Fruit fly (Drosophila melanogaster) Kc167 (cell line): ENCODE data around the gene Coq2.

Experiments used
- Myc ChIP-seq: fragments of >200 bp; optimal IDR thresholded peaks from 2 replicates; lab custom pipeline; 2017; ENCODE audit warnings: missing external identifiers
- Sin3A ChIP-seq: fragments of >200 bp; optimal IDR thresholded peaks from 2 replicates; lab custom pipeline; 2018; ENCODE audit warnings: missing external identifiers
- h ChIP-seq: fragments of >200 bp; optimal IDR thresholded peaks from 3 replicates; lab custom pipeline; 2018; ENCODE audit warnings: missing external identifiers
- insv ChIP-seq: fragments of >200 bp; optimal IDR thresholded peaks from 3 replicates; lab custom pipeline; 2018; ENCODE audit warnings: missing external identifiers
- psq ChIP-seq: fragments of >200 bp; optimal IDR thresholded peaks from 2 replicates; lab custom pipeline; 2017; ENCODE audit warnings: missing external identifiers
- ttk ChIP-seq: sonication (Bioruptor generic); optimal IDR thresholded peaks from 2 replicates; lab custom pipeline; 2017; ENCODE audit warnings: missing external identifiers

- no peak for TF ChIP-seq Myc
- no peak for TF ChIP-seq insv
- TF ChIP-seq Sin3A (lab: Kevin White, UChicago): no peak
- no peak for TF ChIP-seq h (lab: Kevin White, UChicago)
- no peak for TF ChIP-seq psq (lab: Kevin White, UChicago)
- no peak for TF ChIP-seq ttk (lab: Kevin White, UChicago)
Observed at dm6 chr3R:8288790-8289189, 27.6 kb downstream of the Coq2 start.
